Worm (Caenorhabditis elegans) whole organism, L3 larva: ENCODE results near the gene Y51A2B.16.
"Not testable (repeated sequence)": the region's sequence is repeated elsewhere in the genome, so short reads cannot be mapped to it uniquely, and the experiment has no call there.

Experiments
- R02D3.7 ChIP-seq: fragments of 150-350 bp; optimal IDR thresholded peaks from 2 replicates; lab custom pipeline; 2014; ENCODE audit warnings: missing biosample characterization, missing genetic modification characterization
- ama-1 ChIP-seq: fragments of 150-350 bp; optimal IDR thresholded peaks from 2 replicates; lab custom pipeline; 2018
- ceh-16 ChIP-seq: sonication (generic microtip); optimal IDR thresholded peaks from 2 replicates; lab custom pipeline; 2017; ENCODE audit warnings: missing biosample characterization, missing genetic modification characterization
- fkh-2 ChIP-seq: fragments of 150-350 bp; optimal IDR thresholded peaks from 2 replicates; lab custom pipeline; 2014; ENCODE audit warnings: missing biosample characterization, missing genetic modification reagents, missing genetic modification characterization
- lin-15B ChIP-seq: fragments of 150-350 bp; optimal IDR thresholded peaks from 2 replicates; lab custom pipeline; 2014; ENCODE audit warnings: missing biosample characterization, missing genetic modification characterization
- mml-1 ChIP-seq: fragments of 150-350 bp; sonication (generic microtip); optimal IDR thresholded peaks from 3 replicates; lab custom pipeline; 2014; ENCODE audit warnings: missing biosample characterization, missing genetic modification characterization
- nhr-11 ChIP-seq: fragments of 150-350 bp; optimal IDR thresholded peaks from 2 replicates; lab custom pipeline; 2014; ENCODE audit warnings: missing biosample characterization, missing genetic modification characterization
- nhr-23 ChIP-seq: fragments of 150-350 bp; optimal IDR thresholded peaks from 2 replicates; lab custom pipeline; 2014; ENCODE audit warnings: missing biosample characterization, missing genetic modification reagents, missing genetic modification characterization
- nhr-237 ChIP-seq: fragments of 150-350 bp; optimal IDR thresholded peaks from 2 replicates; lab custom pipeline; 2014; ENCODE audit warnings: missing biosample characterization, missing genetic modification characterization
- nhr-25 ChIP-seq: sonication (generic microtip); optimal IDR thresholded peaks from 2 replicates; lab custom pipeline; 2017; ENCODE audit warnings: missing biosample characterization, missing genetic modification characterization
- nhr-76 ChIP-seq: fragments of 150-350 bp; sonication (generic microtip); optimal IDR thresholded peaks from 5 replicates; lab custom pipeline; 2014; ENCODE audit warnings: missing biosample characterization, missing genetic modification characterization
- skn-1 ChIP-seq: fragments of 150-350 bp; optimal IDR thresholded peaks from 2 replicates; lab custom pipeline; 2014; ENCODE audit warnings: missing biosample characterization, missing genetic modification characterization
- unc-62 ChIP-seq: fragments of 150-350 bp; sonication (generic microtip); optimal IDR thresholded peaks from 4 replicates; lab custom pipeline; 2014; ENCODE audit warnings: missing biosample characterization, missing genetic modification reagents, missing genetic modification characterization

ce11 chrV:18439469-18439868, 41.8 kb upstream of the Y51A2B.16 start, which contains the start of gene ZK262.9:
- TF ChIP-seq nhr-11 (tag; lab: Kevin White, UChicago); mml-1 (tag; lab: Kevin White, UChicago); nhr-237 (tag; lab: Kevin White, UChicago); nhr-76 (tag; lab: Kevin White, UChicago); fkh-2; lin-15B (tag; lab: Kevin White, UChicago); R02D3.7; nhr-25 (tag; lab: Kevin White, UChicago); ama-1 (lab: Kevin White, UChicago); nhr-23; ceh-16 (tag; lab: Kevin White, UChicago); unc-62 (GFP tag; lab: Kevin White, UChicago); skn-1: not testable (repeated sequence)
